Fruit fly (Drosophila melanogaster): ENCODE data around the gene Nlp.

Gene Nlp

dm6 chr3R:30059944-30060343 is 55.4 kb downstream of the Nlp start:
- TF ChIP-seq CG12768 (GFP tag; optimal IDR thresholded peaks at IDR 0.05) (no peak), CG14711 (tag; optimal IDR thresholded peaks at IDR 0.05) (no peak), cic (GFP tag; optimal IDR thresholded peaks at IDR 0.05) (no peak), ovo (GFP tag; optimal IDR thresholded peaks at IDR 0.05) (no peak), pad (GFP tag; optimal IDR thresholded peaks at IDR 0.05) (no peak)
